Worm (Caenorhabditis elegans) whole organism, early embryonic: ENCODE measurements around the gene C34C12.9.
"Not testable (repeated sequence)": the region's sequence is repeated elsewhere in the genome, so short reads cannot be mapped to it uniquely, and the experiment has no call there.

Source experiments
- B0310.2 ChIP-seq: sonication (generic microtip); optimal IDR thresholded peaks from 2 replicates; lab custom pipeline; 2016; ENCODE audit warnings: mild to moderate bottlenecking, missing genetic modification characterization, missing compliant biosample characterization
- F13C5.2 ChIP-seq: sonication (generic microtip); optimal IDR thresholded peaks from 2 replicates; lab custom pipeline; 2017; ENCODE audit warnings: mild to moderate bottlenecking, missing genetic modification characterization, inconsistent platforms, missing compliant biosample characterization
- aly-1 ChIP-seq: sonication (generic microtip); optimal IDR thresholded peaks from 2 replicates; lab custom pipeline; 2016; ENCODE audit warnings: missing genetic modification characterization, missing compliant biosample characterization
- ama-1 ChIP-seq: fragments of 150-350 bp; optimal IDR thresholded peaks from 2 replicates; lab custom pipeline; 2014
- ceh-13 ChIP-seq: fragments of 200-800 bp; sonication (Bioruptor generic); optimal IDR thresholded peaks from 2 replicates; lab custom pipeline; 2018; ENCODE audit warnings: mild to moderate bottlenecking, missing genetic modification characterization, missing compliant biosample characterization
- ceh-36 ChIP-seq: sonication (generic microtip); optimal IDR thresholded peaks from 2 replicates; lab custom pipeline; 2016; ENCODE audit warnings: missing genetic modification characterization, inconsistent platforms, missing compliant biosample characterization
- ets-7 ChIP-seq: sonication (generic microtip); optimal IDR thresholded peaks from 2 replicates; lab custom pipeline; 2016; ENCODE audit warnings: missing genotype, missing genetic modification characterization, missing compliant biosample characterization
- flt-1 ChIP-seq: fragments of 200-800 bp; sonication (Bioruptor generic); IDR thresholded peaks from 2 replicates; pipeline ENCODE4 v1.3.6; 2022; ENCODE audit warnings: missing genetic modification characterization, missing compliant biosample characterization
- hmbx-1 ChIP-seq: sonication (generic microtip); optimal IDR thresholded peaks from 2 replicates; lab custom pipeline; 2016; ENCODE audit warnings: mild to moderate bottlenecking, missing genetic modification characterization, missing compliant biosample characterization
- hmg-4 ChIP-seq: fragments of 200-800 bp; sonication (Bioruptor generic); optimal IDR thresholded peaks from 2 replicates; lab custom pipeline; 2018; ENCODE audit warnings: mild to moderate bottlenecking, missing genetic modification characterization, missing compliant biosample characterization
- hnd-1 ChIP-seq: sonication (generic microtip); optimal IDR thresholded peaks from 2 replicates; lab custom pipeline; 2016; ENCODE audit warnings: missing genetic modification characterization, missing compliant biosample characterization
- pes-1 ChIP-seq: fragments of 200-800 bp; sonication (Bioruptor generic); IDR thresholded peaks from 2 replicates; pipeline ENCODE4 v1.3.6; 2022; ENCODE audit warnings: missing genetic modification reagents, missing genetic modification characterization, missing compliant biosample characterization
- scrt-1 ChIP-seq: fragments of 200-800 bp; sonication (Bioruptor generic); IDR thresholded peaks from 2 replicates; pipeline ENCODE4 v1.3.6; 2022; ENCODE audit warnings: missing genetic modification characterization, missing compliant biosample characterization
- sea-1 ChIP-seq: fragments of 200-800 bp; sonication (Bioruptor generic); conservative IDR thresholded peaks from 2 replicates; pipeline ENCODE4 v1.3.6; 2022; ENCODE audit warnings: missing genetic modification characterization, missing compliant biosample characterization
- tbx-11 ChIP-seq: fragments of 200-800 bp; sonication (Bioruptor generic); IDR thresholded peaks from 2 replicates; pipeline ENCODE4 v1.3.6; 2022; ENCODE audit warnings: missing genetic modification characterization, missing compliant biosample characterization
- tbx-37 ChIP-seq: fragments of 200-800 bp; sonication (Bioruptor generic); conservative IDR thresholded peaks from 2 replicates; pipeline ENCODE4 v1.3.6; 2022; ENCODE audit warnings: missing genetic modification reagents, missing genetic modification characterization, missing compliant biosample characterization
- tra-4 ChIP-seq: sonication (generic microtip); optimal IDR thresholded peaks from 2 replicates; lab custom pipeline; 2017; ENCODE audit warnings: missing genetic modification characterization, missing compliant biosample characterization

Gene C34C12.9

DNA sequence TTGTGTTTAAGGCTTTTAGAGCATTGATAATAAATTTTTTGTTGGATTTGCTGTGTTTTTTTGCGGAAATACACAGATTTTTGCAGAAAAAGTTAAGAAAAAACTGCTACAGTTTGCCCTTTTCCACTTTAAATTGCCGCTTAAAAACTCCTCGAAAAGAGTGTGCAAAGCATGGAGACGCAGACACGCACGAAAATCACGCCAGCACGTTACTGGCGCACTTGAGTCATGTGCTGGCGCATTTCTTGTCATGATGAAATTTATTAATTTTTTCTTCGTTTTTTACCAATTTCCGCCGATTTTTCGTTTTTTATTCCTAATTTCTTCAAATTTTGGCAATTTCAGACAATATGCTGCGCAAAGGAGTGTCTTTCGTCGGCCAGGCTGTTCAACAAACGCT lies 15.3 kb downstream of the C34C12.9 start, which contains the start of gene C34C12.8:
Gene C34C12.8 (plus strand): TSS at position 346 of the 400 bp plus-strand sequence.
- TF ChIP-seq tra-4 (tag; lab: Kevin White, UChicago): no peak
- no peak for TF ChIP-seq ets-7 (tag; lab: Kevin White, UChicago)
- TF ChIP-seq aly-1: no peak
- TF ChIP-seq scrt-1: no peak
- TF ChIP-seq tbx-37 (GFP tag; lab: Robert Waterston, UW): 0 out of 2 replicates have a peak, but pooled peaks have one; percentile 30
- TF ChIP-seq B0310.2 (tag; lab: Kevin White, UChicago): no peak
- TF ChIP-seq ceh-36 (tag; lab: Kevin White, UChicago): no peak
- TF ChIP-seq tbx-11 (GFP tag; lab: Robert Waterston, UW): no peak
- peak; percentile 46; the same call in 1 of the 2 replicates for TF ChIP-seq flt-1
- peak; percentile 50; the same call in 1 of the 2 replicates for TF ChIP-seq sea-1
- TF ChIP-seq pes-1 (GFP tag; lab: Robert Waterston, UW): peak; percentile 64; the same call in 1 of the 2 replicates
- no peak for TF ChIP-seq hnd-1 (tag; lab: Kevin White, UChicago)
- no peak for TF ChIP-seq hmbx-1 (tag; lab: Kevin White, UChicago)
- TF ChIP-seq F13C5.2 (tag; lab: Kevin White, UChicago): peak; percentile 72
- peak; percentile 56 for TF ChIP-seq hmg-4 (GFP tag; lab: Kevin White, UChicago)
- no peak for TF ChIP-seq ama-1 (lab: Kevin White, UChicago)
- TF ChIP-seq ceh-13 (GFP tag; lab: Kevin White, UChicago): no peak

DNA sequence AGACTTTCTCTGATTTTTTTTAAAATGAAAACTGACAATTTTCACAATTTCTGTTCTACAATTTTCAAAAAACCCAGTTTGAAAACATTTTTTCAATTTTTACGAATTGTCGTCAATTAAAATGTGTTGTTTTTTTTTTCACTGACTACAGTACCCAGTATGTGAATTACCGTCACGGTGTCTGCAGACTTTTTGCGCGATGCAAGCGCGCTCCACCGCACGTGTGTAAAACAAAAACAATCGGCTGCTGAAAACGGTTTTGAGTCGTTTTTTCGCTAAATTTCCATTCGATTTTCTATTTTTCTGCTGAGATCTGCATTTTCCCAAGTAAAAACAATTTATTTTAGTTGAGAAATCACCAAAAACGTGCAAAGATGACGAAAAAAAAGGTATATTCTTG lies 19.1 kb downstream of the C34C12.9 start:
- TF ChIP-seq F13C5.2 (tag; lab: Kevin White, UChicago) (peak; percentile 76), hmg-4 (GFP tag; lab: Kevin White, UChicago) (peak; percentile 1), hmbx-1 (tag; lab: Kevin White, UChicago) (no peak), pes-1 (GFP tag; lab: Robert Waterston, UW) (peak; percentile 51; the same call in 1 of the 2 replicates)

DNA sequence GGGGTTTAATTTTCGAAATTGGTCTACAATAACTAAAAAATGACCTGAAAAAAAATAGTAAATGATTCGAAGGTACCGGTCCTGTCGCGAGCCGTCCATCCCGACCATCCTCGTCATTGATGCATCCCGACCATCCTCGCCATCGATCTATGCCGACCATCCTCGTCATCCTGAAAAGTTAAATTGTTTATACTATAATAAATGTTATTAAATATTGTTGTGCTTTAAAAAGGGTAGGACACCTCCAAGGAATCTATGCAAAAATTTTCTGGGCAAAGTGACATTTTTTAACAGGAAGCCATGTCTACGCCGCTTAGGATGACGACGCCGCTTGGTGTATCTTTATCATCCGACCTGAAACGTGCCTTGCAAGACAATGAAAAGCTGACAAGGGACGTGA lies 21.3 kb downstream of the C34C12.9 start, which contains the start of gene C34C12.1:
Gene C34C12.1 (plus strand): TSS at position 301 of the 400 bp plus-strand sequence.
- not testable (repeated sequence) for TF ChIP-seq tbx-37 (GFP tag; lab: Robert Waterston, UW); scrt-1; flt-1

DNA sequence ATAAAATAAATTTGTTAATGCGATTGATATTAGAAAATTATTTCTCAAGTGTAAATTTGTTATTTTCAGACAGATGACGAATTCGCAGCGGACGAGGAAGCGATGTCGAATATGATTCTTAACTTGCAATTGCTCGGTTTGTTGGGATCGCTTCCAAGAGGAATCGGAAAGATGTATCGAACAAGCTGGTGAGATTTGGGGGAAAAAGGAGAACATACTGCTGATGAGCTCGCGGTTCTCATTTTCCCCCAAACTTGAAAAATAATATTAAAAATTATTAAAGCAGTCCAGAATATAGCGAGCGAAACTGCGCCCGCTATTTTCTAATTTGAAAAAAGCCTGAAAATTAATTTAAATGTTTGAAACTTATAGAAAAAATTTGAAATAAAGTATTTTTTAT lies 21.8 kb downstream of the C34C12.9 start, which contains the start of gene C34C12.2:
Gene C34C12.2 (plus strand): TSS at position 301 of the 400 bp plus-strand sequence.
- TF ChIP-seq tbx-37 (GFP tag; lab: Robert Waterston, UW); flt-1; ets-7 (tag; lab: Kevin White, UChicago): not testable (repeated sequence)

DNA sequence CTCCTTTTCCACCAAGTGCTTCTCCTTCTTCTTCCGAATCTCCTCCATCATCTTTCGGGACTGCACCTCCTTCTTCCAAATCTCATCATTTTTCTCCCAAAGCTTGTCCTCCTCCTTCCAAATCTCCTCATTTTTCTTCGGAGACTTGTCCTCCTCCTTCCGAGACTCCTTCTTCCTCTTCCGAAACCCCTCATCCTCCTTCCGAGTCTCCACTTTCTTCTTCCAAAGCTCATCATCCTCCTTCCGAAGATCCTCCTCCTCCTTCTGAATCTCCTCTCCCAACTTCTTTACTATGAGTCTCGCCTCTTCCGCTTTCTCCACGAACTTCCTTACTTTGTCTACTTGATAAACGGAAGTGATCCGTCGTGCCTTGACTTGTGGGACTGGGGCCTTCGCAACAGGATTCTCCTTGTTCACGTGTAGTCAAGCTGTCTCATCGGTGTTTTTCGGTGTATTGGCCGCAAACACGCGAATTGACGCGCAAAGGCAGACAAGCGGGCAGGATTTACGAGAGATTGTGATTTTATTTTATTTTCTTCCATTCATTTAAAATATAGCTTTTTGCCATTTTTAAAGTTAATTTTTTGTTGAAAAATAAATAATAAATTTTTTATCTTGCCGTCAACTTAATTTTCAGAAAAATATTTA lies 22.6 kb downstream of the C34C12.9 start, which contains the start of the genes K01A11.3 and C34C12.12:
Gene K01A11.3 (minus strand): TSS at position 51 of the 648 bp plus-strand sequence.
Gene C34C12.12 (plus strand): TSS at position 632 of the 648 bp plus-strand sequence.
- no peak for TF ChIP-seq scrt-1
- TF ChIP-seq hmg-4 (GFP tag; lab: Kevin White, UChicago): no peak
- TF ChIP-seq tbx-11 (GFP tag; lab: Robert Waterston, UW): no peak
- TF ChIP-seq ama-1 (lab: Kevin White, UChicago): no peak
- no peak for TF ChIP-seq hmbx-1 (tag; lab: Kevin White, UChicago)

DNA sequence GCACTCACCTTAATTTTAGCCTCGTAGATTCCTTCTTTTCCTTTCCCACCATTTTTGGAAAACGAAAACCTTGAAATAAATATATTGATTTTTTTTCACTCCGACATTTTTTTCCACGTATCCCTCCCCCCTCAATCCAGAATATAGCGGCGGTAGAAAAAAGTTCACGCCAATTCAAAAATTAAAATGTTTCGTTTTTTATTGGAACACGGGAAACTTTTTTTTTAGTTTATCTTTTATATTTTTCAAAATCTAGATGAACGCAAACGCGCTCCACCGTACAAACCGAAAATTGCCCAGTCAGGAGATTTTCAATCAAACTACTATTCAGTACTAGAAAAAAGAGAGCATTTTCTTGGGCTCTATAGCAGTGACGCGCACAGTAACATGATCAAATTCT lies 31.2 kb downstream of the C34C12.9 start, which contains the start of gene spe-41:
Gene spe-41 (minus strand): TSS at position 72 of the 400 bp plus-strand sequence.
- TF ChIP-seq ceh-36 (tag; lab: Kevin White, UChicago): no peak
- TF ChIP-seq sea-1: no peak
- no peak for TF ChIP-seq pes-1 (GFP tag; lab: Robert Waterston, UW)
- TF ChIP-seq B0310.2 (tag; lab: Kevin White, UChicago): no peak
- no peak for TF ChIP-seq hmbx-1 (tag; lab: Kevin White, UChicago)
- no peak for TF ChIP-seq tra-4 (tag; lab: Kevin White, UChicago)
- no peak for TF ChIP-seq ets-7 (tag; lab: Kevin White, UChicago)

DNA sequence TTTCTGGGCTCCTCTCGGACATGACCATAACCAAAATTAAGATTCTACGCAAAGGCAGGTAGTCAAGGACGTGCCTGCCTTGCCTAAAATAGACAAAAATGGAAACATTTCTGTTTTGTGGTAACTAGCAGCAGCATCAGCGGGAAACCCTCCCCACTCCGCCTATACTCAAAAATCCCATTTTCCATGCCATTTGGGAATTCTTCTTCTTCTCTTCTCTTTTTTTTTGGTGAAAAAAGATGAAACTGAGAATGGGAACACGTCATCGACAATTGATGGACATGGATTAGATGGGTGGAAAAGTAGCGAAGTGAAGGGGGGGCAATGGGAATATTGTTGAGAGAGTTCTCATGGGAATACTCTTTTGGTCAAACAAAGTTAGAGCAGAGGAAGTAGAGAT lies 38.2 kb downstream of the C34C12.9 start:
- TF ChIP-seq ama-1 (lab: Kevin White, UChicago): no peak
- TF ChIP-seq ceh-13 (GFP tag; lab: Kevin White, UChicago): no peak
- no peak for TF ChIP-seq scrt-1
- no peak for TF ChIP-seq ets-7 (tag; lab: Kevin White, UChicago)
- no peak for TF ChIP-seq F13C5.2 (tag; lab: Kevin White, UChicago)
- TF ChIP-seq ceh-36 (tag; lab: Kevin White, UChicago): no peak
- TF ChIP-seq tbx-11 (GFP tag; lab: Robert Waterston, UW): no peak
- no peak for TF ChIP-seq flt-1
- no peak for TF ChIP-seq B0310.2 (tag; lab: Kevin White, UChicago)
- no peak for TF ChIP-seq pes-1 (GFP tag; lab: Robert Waterston, UW)
- TF ChIP-seq aly-1: no peak
- TF ChIP-seq tbx-37 (GFP tag; lab: Robert Waterston, UW): no peak
- TF ChIP-seq sea-1: no peak
- TF ChIP-seq tra-4 (tag; lab: Kevin White, UChicago): no peak
- no peak for TF ChIP-seq hmbx-1 (tag; lab: Kevin White, UChicago)
- no peak for TF ChIP-seq hmg-4 (GFP tag; lab: Kevin White, UChicago)

DNA sequence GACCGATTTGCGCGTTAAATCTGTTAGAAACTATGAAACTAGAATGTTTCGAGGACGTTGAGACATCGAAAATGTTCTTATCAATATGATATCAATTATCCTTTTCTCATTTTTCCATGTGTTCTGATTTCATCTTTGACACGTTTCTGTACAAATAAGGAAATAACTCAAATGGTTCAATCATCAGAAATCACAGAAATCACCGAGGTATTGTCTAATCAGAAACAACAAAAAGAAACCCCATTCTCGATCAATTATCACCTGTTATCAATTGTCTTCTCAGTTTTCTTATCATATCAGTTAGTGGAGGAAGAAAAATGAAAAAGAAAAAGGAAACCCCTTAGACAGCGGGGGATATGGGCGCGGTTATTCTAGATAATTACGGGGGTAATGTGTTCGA lies 40.2 kb downstream of the C34C12.9 start:
- TF ChIP-seq B0310.2 (tag; lab: Kevin White, UChicago): no peak
- TF ChIP-seq ceh-13 (GFP tag; lab: Kevin White, UChicago): no peak
- no peak for TF ChIP-seq tbx-11 (GFP tag; lab: Robert Waterston, UW)
- TF ChIP-seq hmg-4 (GFP tag; lab: Kevin White, UChicago): no peak
- TF ChIP-seq ceh-36 (tag; lab: Kevin White, UChicago): no peak
- TF ChIP-seq flt-1: no peak
- no peak for TF ChIP-seq tbx-37 (GFP tag; lab: Robert Waterston, UW)
